Worm (Caenorhabditis elegans): Measurements from ENCODE around the gene F10D7.11.

DNA sequence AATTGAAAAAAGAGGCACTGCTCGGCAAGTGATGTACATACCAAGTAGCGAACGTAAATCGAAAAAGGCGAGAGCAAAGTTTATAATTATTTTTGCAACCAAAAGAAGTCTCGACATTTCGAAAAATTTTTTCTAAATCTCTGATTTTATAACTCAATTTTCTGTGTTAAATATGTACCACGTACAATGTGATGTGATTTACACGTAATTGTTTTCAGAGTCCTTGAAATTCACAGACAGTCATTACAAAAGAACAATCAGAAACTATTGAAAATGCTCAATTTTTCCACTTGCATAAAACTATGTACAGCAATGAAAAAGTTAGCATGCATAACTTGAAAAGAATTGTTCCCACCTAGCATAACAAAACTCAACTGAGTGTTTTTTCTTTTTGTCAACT lies 40.4 kb downstream of the F10D7.11 start:
- TF ChIP-seq pqm-1 (tag; optimal IDR thresholded peaks at IDR 0.05) (no peak), mdl-1 (tag; optimal IDR thresholded peaks at IDR 0.05) (no peak), set-16 (GFP tag; IDR thresholded peaks at IDR 0.05) (no peak), nhr-77 (tag; optimal IDR thresholded peaks at IDR 0.05) (no peak), nhr-10 (tag; optimal IDR thresholded peaks at IDR 0.05) (no peak), ceh-32 (tag; optimal IDR thresholded peaks at IDR 0.05; ENCODE audit: poor library complexity) (no peak), sdz-12 (GFP tag; optimal IDR thresholded peaks at IDR 0.05) (no peak), F10B5.3 (tag; optimal IDR thresholded peaks at IDR 0.05) (no peak), ceh-62 (tag; optimal IDR thresholded peaks at IDR 0.05) (no peak), nhr-237 (tag; optimal IDR thresholded peaks at IDR 0.05) (no peak), egl-27 (tag; optimal IDR thresholded peaks at IDR 0.05) (no peak), pha-4 (GFP tag; IDR thresholded peaks at IDR 0.05) (no peak), pha-4 (tag; optimal IDR thresholded peaks at IDR 0.05) (no peak)

Measured in whole organism, L4 larva.